Worm (Caenorhabditis elegans): Measurements from ENCODE around the gene sbds-1.

DNA sequence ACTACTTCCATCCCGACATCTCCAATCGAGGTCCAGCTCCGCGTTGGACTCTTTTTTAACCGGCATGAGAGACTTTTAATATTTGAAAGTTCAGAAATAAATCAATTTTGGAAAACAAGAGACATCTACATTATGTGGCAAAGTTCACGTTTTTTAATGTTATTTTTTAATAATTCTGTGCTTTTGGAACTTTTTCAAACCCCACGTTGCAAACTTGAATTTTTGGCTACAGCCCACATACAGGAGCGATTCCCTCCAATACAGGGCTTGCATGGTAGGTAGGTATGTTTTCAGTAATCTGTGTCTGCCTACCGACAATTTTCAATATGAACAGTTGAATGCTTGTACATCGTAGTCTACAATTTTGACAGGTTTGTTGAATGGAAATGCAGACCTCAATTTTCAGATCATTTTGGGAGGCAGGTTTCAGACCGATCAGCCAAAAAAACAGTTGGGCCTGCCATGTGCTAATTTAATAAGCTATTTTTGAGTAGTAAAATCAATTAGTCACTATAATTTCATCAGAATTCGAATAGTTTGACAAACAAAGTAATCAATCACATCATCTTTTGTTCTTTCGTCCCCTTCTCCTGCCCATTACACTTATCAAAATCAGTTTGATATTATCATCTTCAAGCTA, 32.7 kb downstream of the sbds-1 start, which contains the start of the genes Y55B1AR.4 and ttr-7:
- TF ChIP-seq him-1 (tag; optimal IDR thresholded peaks at IDR 0.05) = no peak
- no peak for TF ChIP-seq dao-5 (tag; optimal IDR thresholded peaks at IDR 0.05)
